Worm (Caenorhabditis elegans) whole organism, L4 larva: ENCODE data around the gene Y54E2A.9.

ENCODE experiments used
- F10B5.3 ChIP-seq: sonication (generic microtip); optimal IDR thresholded peaks from 2 replicates; lab custom pipeline; 2016; ENCODE audit warnings: mild to moderate bottlenecking, missing genetic modification characterization, missing compliant biosample characterization
- F26F4.8 ChIP-seq: fragments of 200-800 bp; sonication (Bioruptor generic); conservative IDR thresholded peaks from 2 replicates; pipeline ENCODE4 v1.3.6; 2022; ENCODE audit warnings: missing genetic modification characterization, missing compliant biosample characterization
- F37D6.2 ChIP-seq: sonication (generic microtip); optimal IDR thresholded peaks from 2 replicates; lab custom pipeline; 2016; ENCODE audit warnings: mild to moderate bottlenecking, missing genetic modification characterization, missing compliant biosample characterization
- T20F7.1 ChIP-seq: fragments of 200-800 bp; sonication (Bioruptor generic); optimal IDR thresholded peaks from 2 replicates; lab custom pipeline; 2018; ENCODE audit warnings: mild to moderate bottlenecking, missing genetic modification characterization, missing compliant biosample characterization
- T26A8.4 ChIP-seq: fragments of 200-800 bp; sonication (Bioruptor generic); IDR thresholded peaks from 2 replicates; pipeline ENCODE4 v1.3.6; 2022; ENCODE audit warnings: missing genetic modification characterization, missing compliant biosample characterization
- Y105C5A.15 ChIP-seq: fragments of 200-800 bp; sonication (Bioruptor generic); IDR thresholded peaks from 2 replicates; pipeline ENCODE4 v1.3.6; 2022; ENCODE audit warnings: missing genetic modification characterization, missing compliant biosample characterization
- Y5F2A.4 ChIP-seq: fragments of 200-800 bp; sonication (Bioruptor generic); optimal IDR thresholded peaks from 2 replicates; lab custom pipeline; 2018; ENCODE audit warnings: mild to moderate bottlenecking, missing genetic modification characterization, missing compliant biosample characterization
- ZK337.2 ChIP-seq: fragments of 200-800 bp; sonication (Bioruptor generic); IDR thresholded peaks from 2 replicates; pipeline ENCODE4 v1.3.6; 2022; ENCODE audit warnings: missing genetic modification reagents, missing genetic modification characterization, missing compliant biosample characterization
- ZK546.5 ChIP-seq, 2 experiments: sonication (generic microtip); optimal IDR thresholded peaks; 2 replicates each; lab custom pipeline; 2017; ENCODE audit warnings: missing biosample characterization in 2 of 2, missing genetic modification characterization in 2 of 2
- aly-2 ChIP-seq: sonication (generic microtip); optimal IDR thresholded peaks from 2 replicates; lab custom pipeline; 2018; ENCODE audit warnings: missing biosample characterization, missing genetic modification characterization
- arid-1 ChIP-seq: fragments of 200-800 bp; sonication (Bioruptor generic); conservative IDR thresholded peaks from 2 replicates; pipeline ENCODE4 v1.3.6; 2022; ENCODE audit warnings: missing genetic modification reagents, missing genetic modification characterization, missing compliant biosample characterization
- ceh-20 ChIP-seq: fragments of 200-800 bp; sonication (Bioruptor generic); IDR thresholded peaks from 2 replicates; pipeline ENCODE4 v1.3.6; 2022; ENCODE audit warnings: missing genetic modification reagents, missing genetic modification characterization, missing compliant biosample characterization
- ceh-44 ChIP-seq: fragments of 200-800 bp; sonication (Bioruptor generic); IDR thresholded peaks from 2 replicates; pipeline ENCODE4 v1.3.6; 2022; ENCODE audit warnings: missing genetic modification reagents, missing genetic modification characterization, missing compliant biosample characterization
- ceh-62 ChIP-seq: sonication (generic microtip); optimal IDR thresholded peaks from 2 replicates; lab custom pipeline; 2017; ENCODE audit warnings: missing biosample characterization, missing genetic modification characterization
- ces-1 ChIP-seq: fragments of 150-350 bp; sonication (generic microtip); optimal IDR thresholded peaks from 4 replicates; lab custom pipeline; 2014; ENCODE audit warnings: missing biosample characterization, missing genetic modification reagents, missing genetic modification characterization
- cey-2 ChIP-seq: sonication (generic microtip); optimal IDR thresholded peaks from 3 replicates; lab custom pipeline; 2017; ENCODE audit warnings: missing genetic modification characterization, mild to moderate bottlenecking, missing compliant biosample characterization, antibody characterized with exemption, borderline replicate concordance; ENCODE audit not compliant: insufficient read depth
- ctbp-1 ChIP-seq: fragments of 200-800 bp; sonication (Bioruptor generic); IDR thresholded peaks from 2 replicates; pipeline ENCODE4 v1.3.6; 2022; ENCODE audit warnings: missing genetic modification reagents, missing genetic modification characterization, missing compliant biosample characterization
- daf-16 ChIP-seq, 3 experiments: sonication (generic microtip); optimal IDR thresholded peaks; 2 replicates each; lab custom pipeline; 2016 to 2017; ENCODE audit warnings: missing genetic modification characterization in 3 of 3, missing genetic modification reagents in 3 of 3, mild to moderate bottlenecking in 2 of 3, missing compliant biosample characterization in 2 of 3, missing biosample characterization in 1 of 3, moderate library complexity in 1 of 3
- dmd-6 ChIP-seq: fragments of 200-800 bp; sonication (Bioruptor generic); IDR thresholded peaks from 2 replicates; pipeline ENCODE4 v1.3.6; 2022; ENCODE audit warnings: missing genetic modification reagents, missing genetic modification characterization, missing compliant biosample characterization
- dve-1 ChIP-seq: sonication (generic microtip); optimal IDR thresholded peaks from 2 replicates; lab custom pipeline; 2017; ENCODE audit warnings: antibody characterized with exemption, mild to moderate bottlenecking, missing genetic modification characterization, missing compliant biosample characterization; ENCODE audit not compliant: insufficient read depth
- fkh-10 ChIP-seq: fragments of 150-350 bp; optimal IDR thresholded peaks from 2 replicates; lab custom pipeline; 2014; ENCODE audit warnings: missing biosample characterization, missing genetic modification reagents, missing genetic modification characterization
- hlh-11 ChIP-seq: fragments of 200-800 bp; sonication (Bioruptor generic); optimal IDR thresholded peaks from 2 replicates; lab custom pipeline; 2018; ENCODE audit warnings: mild to moderate bottlenecking, missing genetic modification characterization, missing compliant biosample characterization
- hlh-30 ChIP-seq: sonication (generic microtip); optimal IDR thresholded peaks from 2 replicates; lab custom pipeline; 2017; ENCODE audit warnings: antibody characterized with exemption, mild to moderate bottlenecking, missing genetic modification characterization, missing compliant biosample characterization; ENCODE audit not compliant: insufficient read depth
- jun-1 ChIP-seq: fragments of 150-350 bp; optimal IDR thresholded peaks from 2 replicates; lab custom pipeline; 2014; ENCODE audit warnings: missing biosample characterization, missing genetic modification reagents, missing genetic modification characterization
- lin-1 ChIP-seq: fragments of 200-800 bp; sonication (Bioruptor generic); IDR thresholded peaks from 2 replicates; pipeline ENCODE4 v1.3.6; 2022; ENCODE audit warnings: missing genetic modification reagents, missing genetic modification characterization, missing compliant biosample characterization
- lin-39 ChIP-seq: fragments of 150-350 bp; optimal IDR thresholded peaks from 2 replicates; lab custom pipeline; 2014; ENCODE audit warnings: missing biosample characterization, missing genetic modification reagents, missing genetic modification characterization
- madf-9 ChIP-seq: fragments of 200-800 bp; sonication (Bioruptor generic); conservative IDR thresholded peaks from 2 replicates; pipeline ENCODE4 v1.3.6; 2022; ENCODE audit warnings: missing genetic modification reagents, missing genetic modification characterization, missing compliant biosample characterization
- mdl-1 ChIP-seq, 2 experiments: fragments of 150-350 bp in 1 of 2; sonication (generic microtip) in 1 of 2; optimal IDR thresholded peaks; 2 replicates each; lab custom pipeline; 2014 to 2017; ENCODE audit warnings: missing biosample characterization in 2 of 2, missing genetic modification characterization in 2 of 2
- mep-1 ChIP-seq: fragments of 150-350 bp; sonication (generic microtip); optimal IDR thresholded peaks from 3 replicates; lab custom pipeline; 2014; ENCODE audit warnings: missing biosample characterization, missing genetic modification characterization
- mes-2 ChIP-seq: sonication (generic microtip); optimal IDR thresholded peaks from 2 replicates; lab custom pipeline; 2016; ENCODE audit warnings: missing genotype, mild to moderate bottlenecking, missing genetic modification characterization, missing compliant biosample characterization; ENCODE audit not compliant: poor library complexity, severe bottlenecking
- mxl-3 ChIP-seq: fragments of 200-800 bp; sonication (Bioruptor generic); optimal IDR thresholded peaks from 2 replicates; lab custom pipeline; 2018; ENCODE audit warnings: mild to moderate bottlenecking, missing genetic modification characterization, missing compliant biosample characterization
- nhr-237 ChIP-seq: sonication (generic microtip); optimal IDR thresholded peaks from 2 replicates; lab custom pipeline; 2017; ENCODE audit warnings: missing biosample characterization, missing genetic modification characterization
- nhr-25 ChIP-seq: sonication (generic microtip); optimal IDR thresholded peaks from 2 replicates; lab custom pipeline; 2017; ENCODE audit warnings: missing genetic modification characterization, mild to moderate bottlenecking, missing compliant biosample characterization, antibody characterized with exemption, moderate library complexity, borderline replicate concordance; ENCODE audit not compliant: insufficient read depth
- nhr-28 ChIP-seq: fragments of 150-350 bp; optimal IDR thresholded peaks from 2 replicates; lab custom pipeline; 2014; ENCODE audit warnings: missing biosample characterization, missing genetic modification characterization
- nhr-41 ChIP-seq: fragments of 200-800 bp; sonication (Bioruptor generic); IDR thresholded peaks from 2 replicates; pipeline ENCODE4 v1.3.6; 2022; ENCODE audit warnings: missing genetic modification reagents, missing genetic modification characterization, missing compliant biosample characterization
- nhr-42 ChIP-seq: fragments of 200-800 bp; sonication (Bioruptor generic); IDR thresholded peaks from 2 replicates; pipeline ENCODE4 v1.3.6; 2022; ENCODE audit warnings: missing genetic modification characterization, missing compliant biosample characterization
- nhr-48 ChIP-seq: sonication (generic microtip); optimal IDR thresholded peaks from 2 replicates; lab custom pipeline; 2016; ENCODE audit warnings: mild to moderate bottlenecking, missing genetic modification characterization, missing compliant biosample characterization
- nhr-77 ChIP-seq: fragments of 150-350 bp; optimal IDR thresholded peaks from 2 replicates; lab custom pipeline; 2014; ENCODE audit warnings: missing biosample characterization, missing genetic modification characterization
- php-3 ChIP-seq: fragments of 200-800 bp; sonication (Bioruptor generic); IDR thresholded peaks from 2 replicates; pipeline ENCODE4 v1.3.6; 2022; ENCODE audit warnings: missing genetic modification reagents, missing genetic modification characterization, missing compliant biosample characterization
- rbr-2 ChIP-seq: sonication (generic microtip); optimal IDR thresholded peaks from 2 replicates; lab custom pipeline; 2016; ENCODE audit warnings: missing genotype, missing genetic modification characterization, missing compliant biosample characterization
- saeg-2 ChIP-seq: fragments of 200-800 bp; sonication (Bioruptor generic); IDR thresholded peaks from 2 replicates; pipeline ENCODE4 v1.3.6; 2022; ENCODE audit warnings: missing genetic modification reagents, missing genetic modification characterization, missing compliant biosample characterization
- skn-1 ChIP-seq: fragments of 150-350 bp; optimal IDR thresholded peaks from 2 replicates; lab custom pipeline; 2014; ENCODE audit warnings: missing biosample characterization, missing genetic modification characterization
- snpc-1.2 ChIP-seq: fragments of 200-800 bp; sonication (Bioruptor generic); IDR thresholded peaks from 2 replicates; pipeline ENCODE4 v1.3.6; 2022; ENCODE audit warnings: missing genetic modification reagents, missing genetic modification characterization, missing compliant biosample characterization
- spr-1 ChIP-seq: sonication (generic microtip); optimal IDR thresholded peaks from 2 replicates; lab custom pipeline; 2016; ENCODE audit warnings: mild to moderate bottlenecking, missing genetic modification characterization, missing compliant biosample characterization
- tra-1 ChIP-seq: fragments of 200-800 bp; sonication (Bioruptor generic); IDR thresholded peaks from 2 replicates; pipeline ENCODE4 v1.3.6; 2022; ENCODE audit warnings: missing genetic modification reagents, missing genetic modification characterization, missing compliant biosample characterization
- unc-130 ChIP-seq: sonication (generic microtip); optimal IDR thresholded peaks from 2 replicates; lab custom pipeline; 2016; ENCODE audit warnings: missing genetic modification reagents, missing genetic modification characterization, missing compliant biosample characterization
- unc-39 ChIP-seq: sonication (generic microtip); optimal IDR thresholded peaks from 2 replicates; lab custom pipeline; 2017; ENCODE audit warnings: missing biosample characterization, missing genetic modification characterization
- zfp-2 ChIP-seq: sonication (generic microtip); optimal IDR thresholded peaks from 2 replicates; lab custom pipeline; 2016; ENCODE audit warnings: mild to moderate bottlenecking, missing genetic modification characterization, missing compliant biosample characterization
- zip-11 ChIP-seq: fragments of 200-800 bp; sonication (Bioruptor generic); IDR thresholded peaks from 2 replicates; pipeline ENCODE4 v1.3.6; 2022; ENCODE audit warnings: missing genetic modification characterization, missing compliant biosample characterization
- ztf-7 ChIP-seq: fragments of 150-350 bp; optimal IDR thresholded peaks from 2 replicates; lab custom pipeline; 2014; ENCODE audit warnings: missing biosample characterization, missing genetic modification characterization

The Y54E2A.9 gene

ce11 chrII:14822419-14822818 lies 36.6 kb upstream of the Y54E2A.9 start (continued):
- TF ChIP-seq nhr-28 (tag; lab: Kevin White, UChicago), result peak; percentile 88
- TF ChIP-seq cey-2, result no peak
- TF ChIP-seq dve-1 (tag; lab: Kevin White, UChicago), result peak; percentile 88
- TF ChIP-seq ctbp-1 (GFP tag; lab: Robert Waterston, UW), result no peak
- TF ChIP-seq hlh-30 (tag; lab: Kevin White, UChicago), result peak; percentile 79
- no peak for TF ChIP-seq ztf-7 (tag; lab: Kevin White, UChicago)
- TF ChIP-seq daf-16 (GFP tag; optimal IDR thresholded peaks at IDR 0.05; lab: Kevin White, UChicago), result no peak
- peak; percentile 69 for TF ChIP-seq daf-16 (tag; optimal IDR thresholded peaks at IDR 0.05; lab: Kevin White, UChicago)
- peak; percentile 63 for TF ChIP-seq mes-2 (tag; lab: Kevin White, UChicago)
- TF ChIP-seq aly-2, result no peak
- TF ChIP-seq unc-130 (GFP tag; lab: Kevin White, UChicago), result no peak
- peak; percentile 78 for TF ChIP-seq nhr-25 (tag; lab: Kevin White, UChicago)
- TF ChIP-seq Y5F2A.4 (GFP tag; lab: Kevin White, UChicago), result no peak
- TF ChIP-seq nhr-41 (GFP tag; lab: Robert Waterston, UW), result no peak
- TF ChIP-seq rbr-2 (tag; lab: Kevin White, UChicago), result peak; percentile 22
- peak; percentile 82 for TF ChIP-seq mxl-3
- TF ChIP-seq spr-1 (tag; lab: Kevin White, UChicago), result peak; percentile 44
- TF ChIP-seq ZK546.5 (tag; optimal IDR thresholded peaks at IDR 0.05; lab: Kevin White, UChicago), result no peak
- no peak for TF ChIP-seq zfp-2
- no peak for TF ChIP-seq F37D6.2 (tag; lab: Kevin White, UChicago)
- no peak for TF ChIP-seq madf-9 (GFP tag; lab: Robert Waterston, UW)
- no peak for TF ChIP-seq saeg-2 (GFP tag; lab: Robert Waterston, UW)
- no peak for TF ChIP-seq arid-1
- peak; percentile 64 for TF ChIP-seq nhr-48
- TF ChIP-seq mep-1 (tag; lab: Kevin White, UChicago), result peak; percentile 80
- no peak for TF ChIP-seq skn-1 (tag; lab: Kevin White, UChicago)
- TF ChIP-seq lin-1 (GFP tag; lab: Robert Waterston, UW), result peak; percentile 21; the same call in 1 of the 2 replicates
- peak in 1 of 2 experiments; percentile 59 for TF ChIP-seq mdl-1 (tag; optimal IDR thresholded peaks at IDR 0.05; lab: Kevin White, UChicago)
- peak; percentile 97 for TF ChIP-seq nhr-77 (tag; lab: Kevin White, UChicago)
- no peak for TF ChIP-seq ceh-20 (GFP tag; lab: Robert Waterston, UW)
- TF ChIP-seq lin-39 (tag; lab: Kevin White, UChicago), result no peak
- TF ChIP-seq nhr-237 (tag; lab: Kevin White, UChicago), result no peak
- TF ChIP-seq fkh-10 (GFP tag; lab: Kevin White, UChicago), result no peak
- no peak for TF ChIP-seq zip-11 (GFP tag; lab: Robert Waterston, UW)
- TF ChIP-seq unc-39 (tag; lab: Kevin White, UChicago), result no peak
- no peak for TF ChIP-seq tra-1 (GFP tag; lab: Robert Waterston, UW)
- TF ChIP-seq jun-1 (tag; lab: Kevin White, UChicago), result no peak
- 0 out of 2 replicates have a peak, but pooled peaks have one; percentile 21 for TF ChIP-seq php-3 (GFP tag; lab: Robert Waterston, UW)
- no peak for TF ChIP-seq F10B5.3 (tag; lab: Kevin White, UChicago)
- no peak for TF ChIP-seq F26F4.8
- peak; percentile 88 for TF ChIP-seq hlh-11 (tag; lab: Kevin White, UChicago)
- TF ChIP-seq Y105C5A.15 (GFP tag; lab: Robert Waterston, UW), result no peak
- TF ChIP-seq dmd-6 (GFP tag; lab: Robert Waterston, UW), result peak; percentile 92
- TF ChIP-seq T26A8.4, result no peak
- TF ChIP-seq T20F7.1 (GFP tag; lab: Kevin White, UChicago), result no peak
- TF ChIP-seq nhr-42 (GFP tag; lab: Robert Waterston, UW), result peak; percentile 79
- no peak for TF ChIP-seq ceh-62 (tag; lab: Kevin White, UChicago)
- no peak for TF ChIP-seq ces-1
- no peak for TF ChIP-seq ceh-44 (GFP tag; lab: Robert Waterston, UW)
- TF ChIP-seq snpc-1.2 (GFP tag; lab: Robert Waterston, UW), result no peak
- no peak for TF ChIP-seq ZK337.2
